Worm (Caenorhabditis elegans) whole organism, early embryonic: ENCODE data around the gene srt-49.

ENCODE experiments used
- B0310.2 ChIP-seq: sonication (generic microtip); optimal IDR thresholded peaks from 2 replicates; lab custom pipeline; 2016; ENCODE audit warnings: mild to moderate bottlenecking, missing genetic modification characterization, missing compliant biosample characterization
- F13C5.2 ChIP-seq: sonication (generic microtip); optimal IDR thresholded peaks from 2 replicates; lab custom pipeline; 2017; ENCODE audit warnings: mild to moderate bottlenecking, missing genetic modification characterization, inconsistent platforms, missing compliant biosample characterization
- aly-1 ChIP-seq: sonication (generic microtip); optimal IDR thresholded peaks from 2 replicates; lab custom pipeline; 2016; ENCODE audit warnings: missing genetic modification characterization, missing compliant biosample characterization
- ama-1 ChIP-seq: fragments of 150-350 bp; optimal IDR thresholded peaks from 2 replicates; lab custom pipeline; 2014
- ceh-13 ChIP-seq: fragments of 200-800 bp; sonication (Bioruptor generic); optimal IDR thresholded peaks from 2 replicates; lab custom pipeline; 2018; ENCODE audit warnings: mild to moderate bottlenecking, missing genetic modification characterization, missing compliant biosample characterization
- ceh-36 ChIP-seq: sonication (generic microtip); optimal IDR thresholded peaks from 2 replicates; lab custom pipeline; 2016; ENCODE audit warnings: missing genetic modification characterization, inconsistent platforms, missing compliant biosample characterization
- ets-7 ChIP-seq: sonication (generic microtip); optimal IDR thresholded peaks from 2 replicates; lab custom pipeline; 2016; ENCODE audit warnings: missing genotype, missing genetic modification characterization, missing compliant biosample characterization
- flt-1 ChIP-seq: fragments of 200-800 bp; sonication (Bioruptor generic); IDR thresholded peaks from 2 replicates; pipeline ENCODE4 v1.3.6; 2022; ENCODE audit warnings: missing genetic modification characterization, missing compliant biosample characterization
- hmbx-1 ChIP-seq: sonication (generic microtip); optimal IDR thresholded peaks from 2 replicates; lab custom pipeline; 2016; ENCODE audit warnings: mild to moderate bottlenecking, missing genetic modification characterization, missing compliant biosample characterization
- hmg-4 ChIP-seq: fragments of 200-800 bp; sonication (Bioruptor generic); optimal IDR thresholded peaks from 2 replicates; lab custom pipeline; 2018; ENCODE audit warnings: mild to moderate bottlenecking, missing genetic modification characterization, missing compliant biosample characterization
- hnd-1 ChIP-seq: sonication (generic microtip); optimal IDR thresholded peaks from 2 replicates; lab custom pipeline; 2016; ENCODE audit warnings: missing genetic modification characterization, missing compliant biosample characterization
- pes-1 ChIP-seq: fragments of 200-800 bp; sonication (Bioruptor generic); IDR thresholded peaks from 2 replicates; pipeline ENCODE4 v1.3.6; 2022; ENCODE audit warnings: missing genetic modification reagents, missing genetic modification characterization, missing compliant biosample characterization
- scrt-1 ChIP-seq: fragments of 200-800 bp; sonication (Bioruptor generic); IDR thresholded peaks from 2 replicates; pipeline ENCODE4 v1.3.6; 2022; ENCODE audit warnings: missing genetic modification characterization, missing compliant biosample characterization
- sea-1 ChIP-seq: fragments of 200-800 bp; sonication (Bioruptor generic); conservative IDR thresholded peaks from 2 replicates; pipeline ENCODE4 v1.3.6; 2022; ENCODE audit warnings: missing genetic modification characterization, missing compliant biosample characterization
- tbx-11 ChIP-seq: fragments of 200-800 bp; sonication (Bioruptor generic); IDR thresholded peaks from 2 replicates; pipeline ENCODE4 v1.3.6; 2022; ENCODE audit warnings: missing genetic modification characterization, missing compliant biosample characterization
- tbx-37 ChIP-seq: fragments of 200-800 bp; sonication (Bioruptor generic); conservative IDR thresholded peaks from 2 replicates; pipeline ENCODE4 v1.3.6; 2022; ENCODE audit warnings: missing genetic modification reagents, missing genetic modification characterization, missing compliant biosample characterization
- tra-4 ChIP-seq: sonication (generic microtip); optimal IDR thresholded peaks from 2 replicates; lab custom pipeline; 2017; ENCODE audit warnings: missing genetic modification characterization, missing compliant biosample characterization

The srt-49 gene

DNA sequence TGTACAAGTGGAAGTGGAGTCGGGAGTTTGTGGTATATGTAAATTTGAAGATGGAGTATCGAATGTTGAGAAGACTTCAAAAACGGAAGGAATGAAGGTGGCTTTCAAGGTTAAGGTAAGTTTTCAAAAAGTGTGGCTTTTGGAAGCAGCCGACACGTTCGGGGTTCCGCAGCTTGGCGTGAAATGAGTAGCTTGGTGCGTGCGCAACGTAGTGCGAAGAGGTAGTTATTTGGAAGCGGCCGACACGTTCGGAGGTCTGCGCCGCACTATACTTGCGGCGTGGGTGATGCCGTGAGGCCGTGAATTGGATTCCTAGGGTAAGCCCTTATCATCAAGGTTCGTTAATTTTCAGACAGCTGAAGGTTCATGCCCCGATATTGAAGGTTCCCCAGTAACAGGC lies 22.6 kb upstream of the srt-49 start, which contains the start of gene clec-189:
Gene clec-189, plus strand, starts transcription at position 92 of the 400 bp plus-strand sequence.
- TF ChIP-seq ceh-13 (GFP tag; lab: Kevin White, UChicago) (no peak), F13C5.2 (no peak), hnd-1 (no peak), B0310.2 (tag; lab: Kevin White, UChicago) (no peak), hmbx-1 (tag; lab: Kevin White, UChicago) (no peak), pes-1 (GFP tag; lab: Robert Waterston, UW) (no peak), hmg-4 (GFP tag; lab: Kevin White, UChicago) (no peak), flt-1 (GFP tag; lab: Robert Waterston, UW) (no peak), tra-4 (no peak), tbx-11 (no peak), sea-1 (GFP tag; lab: Robert Waterston, UW) (no peak), ceh-36 (tag; lab: Kevin White, UChicago) (no peak), ets-7 (tag; lab: Kevin White, UChicago) (no peak)

DNA sequence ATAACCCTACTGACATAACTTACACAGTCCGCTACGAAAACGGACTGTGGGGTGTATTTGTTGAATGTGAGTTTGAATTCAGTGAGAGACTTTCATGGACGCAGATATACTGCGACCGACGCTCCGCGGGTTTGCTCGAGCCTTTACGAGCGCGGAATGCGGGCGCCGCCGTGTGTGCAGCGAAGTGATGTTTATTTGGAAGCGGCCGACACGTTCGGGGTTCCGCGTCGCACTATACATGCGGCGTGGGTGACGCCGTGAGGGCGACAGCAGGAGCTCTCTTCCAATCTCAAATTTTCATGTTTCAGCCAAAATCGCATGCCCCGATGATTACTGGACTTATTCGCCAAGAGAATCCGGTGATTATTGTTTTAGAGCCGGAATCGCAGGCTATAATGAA lies 21.1 kb upstream of the srt-49 start:
- TF ChIP-seq tbx-11 (no peak), ama-1 (lab: Kevin White, UChicago) (no peak), hmg-4 (GFP tag; lab: Kevin White, UChicago) (no peak), sea-1 (GFP tag; lab: Robert Waterston, UW) (no peak), flt-1 (GFP tag; lab: Robert Waterston, UW) (no peak), aly-1 (tag; lab: Kevin White, UChicago) (no peak), F13C5.2 (no peak), hmbx-1 (tag; lab: Kevin White, UChicago) (no peak), tbx-37 (GFP tag; lab: Robert Waterston, UW) (no peak), scrt-1 (GFP tag; lab: Robert Waterston, UW) (no peak), ceh-13 (GFP tag; lab: Kevin White, UChicago) (no peak), ets-7 (tag; lab: Kevin White, UChicago) (no peak), tra-4 (no peak), hnd-1 (no peak), B0310.2 (tag; lab: Kevin White, UChicago) (no peak), pes-1 (GFP tag; lab: Robert Waterston, UW) (no peak)

DNA sequence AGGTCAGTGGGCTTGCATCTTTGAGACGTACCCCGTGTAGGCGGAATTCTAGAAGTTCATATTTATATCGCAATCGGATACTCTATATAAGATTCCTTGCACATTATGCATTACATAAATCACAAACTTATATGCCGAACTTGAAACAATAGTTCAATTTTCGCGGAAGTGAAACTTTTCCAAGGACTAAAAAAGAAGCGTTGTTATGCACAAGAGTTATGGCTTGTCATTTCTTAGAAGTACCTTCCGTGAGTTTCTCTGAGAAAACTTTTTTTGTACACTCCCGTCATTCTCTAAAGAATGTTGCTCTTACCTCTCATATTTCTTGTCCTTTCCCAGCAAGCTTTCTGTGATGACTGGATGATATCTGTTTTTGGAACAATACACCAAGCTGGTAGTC lies 20.2 kb upstream of the srt-49 start, which contains the start of gene M199.136:
Gene M199.136, plus strand, starts transcription at position 301 of the 400 bp plus-strand sequence.
- TF ChIP-seq tra-4 (no peak), aly-1 (tag; lab: Kevin White, UChicago) (no peak), ets-7 (tag; lab: Kevin White, UChicago) (no peak), ceh-36 (tag; lab: Kevin White, UChicago) (no peak), tbx-11 (no peak), hmbx-1 (tag; lab: Kevin White, UChicago) (no peak), ama-1 (lab: Kevin White, UChicago) (no peak), flt-1 (GFP tag; lab: Robert Waterston, UW) (no peak)

DNA sequence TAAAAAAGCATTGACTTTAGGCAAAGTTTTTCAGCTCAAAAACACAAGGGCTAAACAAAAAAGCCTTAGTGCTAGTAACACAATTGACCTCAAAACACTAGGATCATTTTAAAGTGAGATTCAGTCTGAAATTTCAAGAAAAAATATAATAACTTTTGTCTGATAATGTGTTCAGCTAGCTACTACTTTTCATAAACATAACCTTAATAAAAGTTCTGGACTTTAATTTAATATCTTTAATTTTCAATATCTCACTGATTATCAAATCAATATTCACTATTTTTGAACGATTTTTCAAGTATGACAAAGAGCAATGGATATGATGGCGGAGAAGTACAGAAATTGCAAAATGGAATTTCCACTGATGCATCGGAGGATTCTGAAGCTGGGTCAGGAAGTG lies 16.1 kb upstream of the srt-49 start, which contains the start of gene M199.135:
Gene M199.135, plus strand, starts transcription at position 301 of the 400 bp plus-strand sequence.
- TF ChIP-seq sea-1 (GFP tag; lab: Robert Waterston, UW) = no peak
- no peak for TF ChIP-seq pes-1 (GFP tag; lab: Robert Waterston, UW)
- no peak for TF ChIP-seq tbx-37 (GFP tag; lab: Robert Waterston, UW)
- TF ChIP-seq tbx-11 = no peak
- no peak for TF ChIP-seq hnd-1
- no peak for TF ChIP-seq ama-1 (lab: Kevin White, UChicago)

DNA sequence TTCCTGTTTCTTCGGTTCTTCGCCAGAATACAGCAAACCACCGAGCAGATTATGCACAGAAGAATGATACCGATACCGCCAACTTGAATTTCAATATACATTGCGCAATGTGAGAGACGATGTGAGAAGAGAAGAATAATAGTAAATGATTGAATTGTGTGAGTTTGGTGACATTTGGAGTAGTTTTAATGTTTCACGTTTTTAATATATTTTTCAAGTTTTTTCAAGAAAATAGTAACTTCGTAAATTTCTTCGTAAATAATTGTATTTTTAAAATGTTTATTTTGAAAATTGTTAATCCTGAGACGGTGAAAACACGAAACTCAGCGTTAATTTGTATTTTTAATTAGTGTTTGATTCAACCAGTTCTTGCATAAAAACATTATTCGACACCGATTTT lies 14.9 kb upstream of the srt-49 start, which contains the start of gene M199.134:
Gene M199.134, minus strand, starts transcription at position 101 of the 400 bp plus-strand sequence.
- TF ChIP-seq tbx-37 (GFP tag; lab: Robert Waterston, UW) (no peak), aly-1 (tag; lab: Kevin White, UChicago) (no peak), ceh-36 (tag; lab: Kevin White, UChicago) (no peak)

DNA sequence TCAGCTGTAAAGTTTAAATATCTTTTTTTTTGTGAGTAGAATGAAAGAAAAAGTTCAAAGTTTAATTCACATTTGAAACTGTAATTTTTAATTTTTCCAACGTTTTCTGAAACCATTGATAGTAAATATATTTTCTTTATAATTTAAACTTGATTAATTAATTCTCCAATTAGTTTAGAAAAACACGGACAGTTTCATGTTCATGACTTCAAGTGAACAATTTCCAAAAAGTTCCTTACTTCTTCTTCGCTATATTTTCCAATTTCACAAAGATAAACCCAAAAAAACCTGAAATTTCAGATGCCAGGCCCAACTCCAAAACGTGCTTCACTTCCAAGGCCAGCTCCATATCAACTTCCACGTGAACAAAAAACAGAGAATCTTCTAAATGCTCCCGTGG lies 10.3 kb upstream of the srt-49 start, which contains the start of gene M199.2:
Gene M199.2, plus strand, starts transcription at position 301 of the 400 bp plus-strand sequence.
- TF ChIP-seq tbx-37 (GFP tag; lab: Robert Waterston, UW) (no peak), tbx-11 (no peak), ceh-36 (tag; lab: Kevin White, UChicago) (no peak), tra-4 (no peak), flt-1 (GFP tag; lab: Robert Waterston, UW) (no peak), F13C5.2 (no peak), pes-1 (GFP tag; lab: Robert Waterston, UW) (no peak), hmbx-1 (tag; lab: Kevin White, UChicago) (no peak), B0310.2 (tag; lab: Kevin White, UChicago) (no peak), ets-7 (tag; lab: Kevin White, UChicago) (no peak), hnd-1 (no peak), ama-1 (lab: Kevin White, UChicago) (no peak), hmg-4 (GFP tag; lab: Kevin White, UChicago) (no peak), ceh-13 (GFP tag; lab: Kevin White, UChicago) (no peak), sea-1 (GFP tag; lab: Robert Waterston, UW) (no peak), scrt-1 (GFP tag; lab: Robert Waterston, UW) (no peak), aly-1 (tag; lab: Kevin White, UChicago) (no peak)

DNA sequence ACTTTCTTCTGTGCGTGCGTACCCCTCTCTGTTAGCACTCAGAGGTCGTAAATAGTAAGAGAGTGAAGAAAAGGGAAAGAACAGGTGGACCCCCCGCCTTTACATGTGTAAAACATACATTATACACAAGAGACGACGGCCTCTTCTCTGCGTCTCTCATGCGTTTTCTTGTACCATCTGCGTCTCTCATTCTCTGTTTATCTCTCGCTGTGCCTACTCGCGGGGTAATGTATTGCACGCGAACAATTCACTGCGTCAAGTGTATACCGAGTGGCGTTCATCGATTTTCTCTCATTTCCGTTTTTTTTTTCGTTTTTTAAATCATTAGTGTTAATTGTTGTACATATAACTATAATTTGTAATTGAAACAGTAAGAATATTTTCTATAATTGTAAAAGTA lies 9.0 kb upstream of the srt-49 start:
- TF ChIP-seq F13C5.2 (peak; percentile 31), hmg-4 (GFP tag; lab: Kevin White, UChicago) (no peak), B0310.2 (tag; lab: Kevin White, UChicago) (no peak)

DNA sequence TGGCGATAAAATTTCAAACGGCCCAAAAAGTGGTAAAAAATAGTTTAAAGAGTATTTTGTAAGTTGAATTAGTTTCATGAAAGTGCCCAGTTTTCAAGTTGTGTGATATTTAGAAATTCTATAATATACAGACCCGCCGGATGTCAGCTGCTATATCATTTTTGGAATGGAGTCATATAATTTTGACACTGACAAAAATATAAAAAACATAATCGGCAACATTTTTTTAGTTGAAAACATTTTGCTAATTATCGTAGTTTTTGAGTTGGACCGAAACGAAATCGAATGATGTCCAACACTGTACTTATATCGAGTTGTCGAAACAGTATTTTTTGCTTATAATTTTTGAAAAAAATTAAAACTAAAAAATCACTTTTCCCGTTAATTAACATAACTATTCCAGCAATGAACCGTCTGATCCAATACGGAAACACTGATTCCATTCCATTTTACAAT lies 5.1 kb upstream of the srt-49 start, which contains the start of gene srt-44:
Gene srt-44, plus strand, starts transcription at position 406 of the 456 bp plus-strand sequence.
- TF ChIP-seq ceh-36 (tag; lab: Kevin White, UChicago) = no peak
- no peak for TF ChIP-seq hnd-1
- TF ChIP-seq sea-1 (GFP tag; lab: Robert Waterston, UW) = no peak
- TF ChIP-seq hmbx-1 (tag; lab: Kevin White, UChicago) = no peak
- no peak for TF ChIP-seq aly-1 (tag; lab: Kevin White, UChicago)
- TF ChIP-seq B0310.2 (tag; lab: Kevin White, UChicago) = no peak
- TF ChIP-seq scrt-1 (GFP tag; lab: Robert Waterston, UW) = no peak
- TF ChIP-seq ama-1 (lab: Kevin White, UChicago) = no peak
- TF ChIP-seq pes-1 (GFP tag; lab: Robert Waterston, UW) = no peak
- no peak for TF ChIP-seq F13C5.2
- TF ChIP-seq ets-7 (tag; lab: Kevin White, UChicago) = no peak
- TF ChIP-seq ceh-13 (GFP tag; lab: Kevin White, UChicago) = no peak
- no peak for TF ChIP-seq tra-4
- TF ChIP-seq tbx-37 (GFP tag; lab: Robert Waterston, UW) = no peak
- no peak for TF ChIP-seq hmg-4 (GFP tag; lab: Kevin White, UChicago)
- TF ChIP-seq flt-1 (GFP tag; lab: Robert Waterston, UW) = no peak
